Fruit fly (Drosophila melanogaster) whole organism, embryonic: ENCODE data around the gene TyrRII.

Experiments
- Antp ChIP-seq: fragments of 200-800 bp; sonication (Bioruptor generic); optimal IDR thresholded peaks from 3 replicates; lab custom pipeline; 2016; ENCODE audit warnings: missing biosample characterization, missing genetic modification characterization
- Bgb ChIP-seq: fragments of 200-800 bp; sonication (Bioruptor generic); IDR thresholded peaks from 2 replicates; pipeline ENCODE4 v1.3.6; 2022; ENCODE audit warnings: missing biosample characterization, missing genetic modification characterization; ENCODE audit not compliant: partially characterized antibody
- CG10274 ChIP-seq: fragments of 200-800 bp; sonication (Bioruptor generic); optimal IDR thresholded peaks from 3 replicates; lab custom pipeline; 2017; ENCODE audit warnings: missing biosample characterization, mild to moderate bottlenecking, missing genetic modification characterization
- CG1529 ChIP-seq: fragments of 200-800 bp; sonication (Bioruptor generic); optimal IDR thresholded peaks from 3 replicates; lab custom pipeline; 2018; ENCODE audit warnings: missing biosample characterization, missing genetic modification characterization
- CG15514 ChIP-seq: fragments of 200-800 bp; sonication (Bioruptor generic); optimal IDR thresholded peaks from 3 replicates; lab custom pipeline; 2017; ENCODE audit warnings: missing biosample characterization, missing genetic modification characterization, mild to moderate bottlenecking, moderate library complexity, missing genetic modification reagents
- CG1603 ChIP-seq: fragments of 200-800 bp; sonication (Bioruptor generic); optimal IDR thresholded peaks from 2 replicates; lab custom pipeline; 2019; ENCODE audit warnings: missing biosample characterization, mild to moderate bottlenecking, missing genetic modification characterization, moderate library complexity
- CG1647 ChIP-seq: fragments of 200-800 bp; sonication (Bioruptor generic); optimal IDR thresholded peaks from 3 replicates; lab custom pipeline; 2016; ENCODE audit warnings: missing biosample characterization, missing genetic modification characterization
- CG16863 ChIP-seq: fragments of 200-800 bp; sonication (Bioruptor generic); optimal IDR thresholded peaks from 3 replicates; lab custom pipeline; 2016; ENCODE audit warnings: missing biosample characterization, missing genetic modification characterization
- CG17186 ChIP-seq: fragments of 200-800 bp; sonication (Bioruptor generic); optimal IDR thresholded peaks from 3 replicates; lab custom pipeline; 2017; ENCODE audit warnings: missing biosample characterization, missing genetic modification reagents, missing genetic modification characterization
- CG2129 ChIP-seq: fragments of 200-800 bp; sonication (Bioruptor generic); IDR thresholded peaks from 2 replicates; pipeline ENCODE4 v1.3.6; 2022; ENCODE audit warnings: missing biosample characterization, missing genetic modification characterization; ENCODE audit not compliant: partially characterized antibody
- CG3065 ChIP-seq: fragments of 200-800 bp; sonication (Bioruptor generic); optimal IDR thresholded peaks from 2 replicates; lab custom pipeline; 2016; ENCODE audit warnings: missing biosample characterization, missing genetic modification characterization
- CG3281 ChIP-seq: fragments of 200-800 bp; sonication (Bioruptor generic); optimal IDR thresholded peaks from 3 replicates; lab custom pipeline; 2017; ENCODE audit warnings: missing biosample characterization, mild to moderate bottlenecking, missing genetic modification characterization
- CG33213 ChIP-seq: fragments of 200-800 bp; sonication (Bioruptor generic); optimal IDR thresholded peaks from 3 replicates; lab custom pipeline; 2016; ENCODE audit warnings: missing biosample characterization, missing genetic modification characterization
- CG34224 ChIP-seq: fragments of 200-800 bp; sonication (Bioruptor generic); IDR thresholded peaks from 3 replicates; pipeline ENCODE4 v1.3.6; 2022; ENCODE audit warnings: missing biosample characterization, missing genetic modification characterization; ENCODE audit not compliant: partially characterized antibody
- CG34376 ChIP-seq: fragments of 200-800 bp; sonication (Bioruptor generic); optimal IDR thresholded peaks from 2 replicates; lab custom pipeline; 2018; ENCODE audit warnings: missing biosample characterization, mild to moderate bottlenecking, missing genetic modification characterization
- CG34422 ChIP-seq: fragments of 200-800 bp; sonication (Bioruptor generic); IDR thresholded peaks from 3 replicates; pipeline ENCODE4 v1.3.6; 2022; ENCODE audit warnings: missing biosample characterization, missing genetic modification characterization
- CG3995 ChIP-seq: fragments of 200-800 bp; sonication (Bioruptor generic); optimal IDR thresholded peaks from 3 replicates; lab custom pipeline; 2016; ENCODE audit warnings: missing biosample characterization, missing genetic modification characterization
- CG4360 ChIP-seq: fragments of 200-800 bp; sonication (Bioruptor generic); IDR thresholded peaks from 2 replicates; pipeline ENCODE4 v1.3.6; 2022; ENCODE audit warnings: missing biosample characterization, missing genetic modification characterization
- CG4404 ChIP-seq: fragments of 200-800 bp; sonication (Bioruptor generic); IDR thresholded peaks from 2 replicates; pipeline ENCODE4 v1.3.6; 2022; ENCODE audit warnings: missing biosample characterization, missing genetic modification characterization
- CG6254 ChIP-seq: fragments of 200-800 bp; sonication (Bioruptor generic); optimal IDR thresholded peaks from 3 replicates; lab custom pipeline; 2017; ENCODE audit warnings: mild to moderate bottlenecking, missing biosample characterization, missing genetic modification reagents, missing genetic modification characterization
- CG7987 ChIP-seq: fragments of 200-800 bp; sonication (Bioruptor generic); optimal IDR thresholded peaks from 2 replicates; lab custom pipeline; 2018; ENCODE audit warnings: missing biosample characterization, mild to moderate bottlenecking, missing genetic modification characterization, moderate library complexity
- CG8765 ChIP-seq: fragments of 200-800 bp; sonication (Bioruptor generic); IDR thresholded peaks from 2 replicates; pipeline ENCODE4 v1.3.6; 2022; ENCODE audit warnings: missing biosample characterization, missing genetic modification characterization
- Gsc ChIP-seq: fragments of 200-800 bp; sonication (Bioruptor generic); IDR thresholded peaks from 2 replicates; pipeline ENCODE4 v1.3.6; 2022; ENCODE audit warnings: missing biosample characterization, missing genetic modification characterization
- Hmr ChIP-seq: fragments of 200-800 bp; sonication (Bioruptor generic); optimal IDR thresholded peaks from 3 replicates; lab custom pipeline; 2017; ENCODE audit warnings: mild to moderate bottlenecking, missing biosample characterization, missing genetic modification reagents, missing genetic modification characterization
- Mes4 ChIP-seq: fragments of 200-800 bp; sonication (Bioruptor generic); optimal IDR thresholded peaks from 2 replicates; lab custom pipeline; 2016; ENCODE audit warnings: missing biosample characterization, missing genetic modification characterization
- Myb ChIP-seq: fragments of 200-800 bp; sonication (Bioruptor generic); optimal IDR thresholded peaks from 2 replicates; lab custom pipeline; 2016; ENCODE audit warnings: missing biosample characterization, missing genetic modification characterization
- NC2β ChIP-seq: fragments of 200-800 bp; sonication (Bioruptor generic); optimal IDR thresholded peaks from 2 replicates; lab custom pipeline; 2016; ENCODE audit warnings: missing biosample characterization, missing genetic modification characterization
- Rx ChIP-seq: fragments of 200-800 bp; sonication (Bioruptor generic); IDR thresholded peaks from 2 replicates; pipeline ENCODE4 v1.3.6; 2022; ENCODE audit warnings: missing biosample characterization, missing genetic modification characterization
- Side ChIP-seq: fragments of 200-800 bp; sonication (Bioruptor generic); optimal IDR thresholded peaks from 2 replicates; lab custom pipeline; 2016; ENCODE audit warnings: missing biosample characterization, missing genetic modification characterization
- Sox102F ChIP-seq: fragments of 200-800 bp; sonication (Bioruptor generic); optimal IDR thresholded peaks from 2 replicates; lab custom pipeline; 2018; ENCODE audit warnings: missing biosample characterization, mild to moderate bottlenecking, missing genetic modification characterization, moderate library complexity
- Taf1 ChIP-seq: fragments of 200-800 bp; sonication (Bioruptor generic); IDR thresholded peaks from 2 replicates; pipeline ENCODE4 v1.3.6; 2022; ENCODE audit warnings: missing biosample characterization, missing genetic modification characterization
- ab ChIP-seq: fragments of 200-800 bp; sonication (Bioruptor generic); optimal IDR thresholded peaks from 2 replicates; lab custom pipeline; 2016; ENCODE audit warnings: missing biosample characterization, missing genetic modification characterization
- al ChIP-seq: fragments of 200-800 bp; sonication (Bioruptor generic); IDR thresholded peaks from 2 replicates; pipeline ENCODE4 v1.3.6; 2022; ENCODE audit warnings: missing biosample characterization, missing genetic modification characterization
- ap ChIP-seq: fragments of 200-800 bp; sonication (Bioruptor generic); IDR thresholded peaks from 2 replicates; pipeline ENCODE4 v1.3.6; 2022; ENCODE audit warnings: missing biosample characterization, missing genetic modification characterization
- ara ChIP-seq: fragments of 200-800 bp; sonication (Bioruptor generic); IDR thresholded peaks from 2 replicates; pipeline ENCODE4 v1.3.6; 2022; ENCODE audit warnings: missing biosample characterization, missing genetic modification characterization
- ci ChIP-seq: fragments of 200-800 bp; sonication (Bioruptor generic); IDR thresholded peaks from 3 replicates; pipeline ENCODE4 v1.3.6; 2022; ENCODE audit warnings: missing biosample characterization, missing genetic modification characterization
- ems ChIP-seq: fragments of 200-800 bp; sonication (Bioruptor generic); optimal IDR thresholded peaks from 3 replicates; lab custom pipeline; 2016; ENCODE audit warnings: missing biosample characterization, missing genetic modification characterization
- inv ChIP-seq: fragments of 200-800 bp; sonication (Bioruptor generic); IDR thresholded peaks from 2 replicates; pipeline ENCODE4 v1.3.6; 2022; ENCODE audit warnings: missing biosample characterization, missing genetic modification characterization; ENCODE audit not compliant: partially characterized antibody
- jumu ChIP-seq: fragments of 200-800 bp; sonication (Bioruptor generic); optimal IDR thresholded peaks from 3 replicates; lab custom pipeline; 2016; ENCODE audit warnings: missing biosample characterization, missing genetic modification characterization
- otp ChIP-seq: fragments of 200-800 bp; sonication (Bioruptor generic); IDR thresholded peaks from 3 replicates; pipeline ENCODE4, ENCODE4 v1.3.6; 2022; ENCODE audit warnings: missing biosample characterization, missing genetic modification characterization
- pzg ChIP-seq: fragments of 200-800 bp; sonication (Bioruptor generic); optimal IDR thresholded peaks from 3 replicates; lab custom pipeline; 2018; ENCODE audit warnings: missing biosample characterization, mild to moderate bottlenecking, missing genetic modification characterization, moderate library complexity
- scrt ChIP-seq: fragments of 200-800 bp; sonication (Bioruptor generic); optimal IDR thresholded peaks from 2 replicates; lab custom pipeline; 2018; ENCODE audit warnings: missing biosample characterization, mild to moderate bottlenecking, missing genetic modification characterization, moderate library complexity
- slou ChIP-seq: fragments of 200-800 bp; sonication (Bioruptor generic); optimal IDR thresholded peaks from 3 replicates; lab custom pipeline; 2016; ENCODE audit warnings: missing biosample characterization, missing genetic modification characterization
- slp2 ChIP-seq: fragments of 200-800 bp; sonication (Bioruptor generic); optimal IDR thresholded peaks from 2 replicates; lab custom pipeline; 2016; ENCODE audit warnings: missing biosample characterization, missing genetic modification characterization
- so ChIP-seq: fragments of 200-800 bp; sonication (Bioruptor generic); IDR thresholded peaks from 3 replicates; pipeline ENCODE4 v1.3.6; 2022; ENCODE audit warnings: missing biosample characterization, missing genetic modification characterization
- trem ChIP-seq: fragments of 200-800 bp; optimal IDR thresholded peaks from 3 replicates; lab custom pipeline; 2019; ENCODE audit warnings: missing biosample characterization, mild to moderate bottlenecking, missing genetic modification characterization, moderate library complexity
- tx ChIP-seq: fragments of 200-800 bp; sonication (Bioruptor generic); optimal IDR thresholded peaks from 2 replicates; lab custom pipeline; 2016; ENCODE audit warnings: missing biosample characterization, missing genetic modification characterization
- unc-4 ChIP-seq: fragments of 200-800 bp; sonication (Bioruptor generic); IDR thresholded peaks from 2 replicates; pipeline ENCODE4 v1.3.6; 2022; ENCODE audit warnings: missing biosample characterization, missing genetic modification characterization; ENCODE audit not compliant: partially characterized antibody
- wdn ChIP-seq: fragments of 200-800 bp; sonication (Bioruptor generic); IDR thresholded peaks from 2 replicates; pipeline ENCODE4 v1.3.6; 2022; ENCODE audit warnings: missing biosample characterization, missing genetic modification characterization

Gene TyrRII

dm6 chr3R:17794335-17795074 lies 58.1 kb downstream of the TyrRII start, which contains the start of gene CG43102 (continued):
- TF ChIP-seq Bgb (GFP tag; lab: Robert Waterston, UW), result peak; percentile 69
- peak; percentile 60 for TF ChIP-seq al (GFP tag; lab: Robert Waterston, UW)
- peak; percentile 10; the same call in 1 of the 2 replicates for TF ChIP-seq Rx (GFP tag; lab: Robert Waterston, UW)
- TF ChIP-seq CG4360, result peak; percentile 95
- TF ChIP-seq CG8765, result peak; percentile 16; the same call in 1 of the 2 replicates
- peak; percentile 53 for TF ChIP-seq Side (GFP tag; lab: Kevin White, UChicago)
- TF ChIP-seq slou (GFP tag; lab: Kevin White, UChicago), result no peak
- TF ChIP-seq ap (GFP tag; lab: Robert Waterston, UW), result peak; percentile 48; the same call in 1 of the 2 replicates
- TF ChIP-seq Myb, result peak; percentile 64
- TF ChIP-seq pzg (GFP tag; lab: Kevin White, UChicago), result peak; percentile 21
- peak; percentile 49 for TF ChIP-seq CG34376
- TF ChIP-seq ab (GFP tag; lab: Kevin White, UChicago), result no peak
- no peak for TF ChIP-seq Gsc
- TF ChIP-seq CG1647, result peak; percentile 15
- TF ChIP-seq CG1529 (GFP tag; lab: Kevin White, UChicago), result peak; percentile 46
- peak; percentile 35 for TF ChIP-seq Antp (GFP tag; lab: Kevin White, UChicago)
- TF ChIP-seq otp (GFP tag; lab: Robert Waterston, UW), result peak; percentile 70
- peak; percentile 42 for TF ChIP-seq CG6254
- 0 out of 2 replicates have a peak, but pooled peaks have one; percentile 36 for TF ChIP-seq wdn
- no peak for TF ChIP-seq Mes4 (GFP tag; lab: Kevin White, UChicago)
- TF ChIP-seq CG1603 (tag; lab: Kevin White, UChicago), result peak; percentile 61
- peak; percentile 40 for TF ChIP-seq scrt (GFP tag; lab: Kevin White, UChicago)
- TF ChIP-seq inv, result peak; percentile 55
- peak; percentile 39 for TF ChIP-seq CG3995 (GFP tag; lab: Kevin White, UChicago)
- TF ChIP-seq ci (GFP tag; lab: Robert Waterston, UW), result peak; percentile 82
- TF ChIP-seq Sox102F (GFP tag; lab: Kevin White, UChicago), result peak; percentile 72
- no peak for TF ChIP-seq CG17186 (GFP tag; lab: Kevin White, UChicago)
- TF ChIP-seq CG33213 (GFP tag; lab: Kevin White, UChicago), result peak; percentile 49
- TF ChIP-seq jumu (GFP tag; lab: Kevin White, UChicago), result peak; percentile 17
- TF ChIP-seq trem (tag; lab: Kevin White, UChicago), result peak; percentile 63
- peak; percentile 80; the same call in 1 of the 2 replicates for TF ChIP-seq unc-4 (GFP tag; lab: Robert Waterston, UW)
- peak; percentile 51 for TF ChIP-seq CG7987 (GFP tag; lab: Kevin White, UChicago)
- no peak for TF ChIP-seq slp2 (GFP tag; lab: Kevin White, UChicago)
- TF ChIP-seq CG3065 (GFP tag; lab: Kevin White, UChicago), result no peak
- no peak for TF ChIP-seq CG16863 (GFP tag; lab: Kevin White, UChicago)
- TF ChIP-seq NC2β, result no peak
- peak; percentile 66 for TF ChIP-seq CG3281 (GFP tag; lab: Kevin White, UChicago)
- TF ChIP-seq Taf1 (GFP tag; lab: Robert Waterston, UW), result peak; percentile 62
- peak; percentile 21; the same call in 1 of the 2 replicates for TF ChIP-seq CG4404 (GFP tag; lab: Robert Waterston, UW)
- no peak for TF ChIP-seq tx (GFP tag; lab: Kevin White, UChicago)
- peak; percentile 51; the same call in 1 of the 3 replicates for TF ChIP-seq so (GFP tag; lab: Robert Waterston, UW)
- TF ChIP-seq CG34224 (GFP tag; lab: Robert Waterston, UW), result peak; percentile 51
- TF ChIP-seq Hmr (GFP tag; lab: Kevin White, UChicago), result peak; percentile 68
- TF ChIP-seq CG15514, result peak; percentile 90
- peak; percentile 16 for TF ChIP-seq CG10274
- TF ChIP-seq ara (GFP tag; lab: Robert Waterston, UW), result no peak
- peak; percentile 62; the same call in 1 of the 2 replicates for TF ChIP-seq CG2129 (GFP tag; lab: Robert Waterston, UW)
- TF ChIP-seq CG34422 (GFP tag; lab: Robert Waterston, UW), result peak; percentile 79
- no peak for TF ChIP-seq ems
